Fruit fly (Drosophila melanogaster) whole organism, embryonic: ENCODE results near the gene Obp99d.

ENCODE experiments used
- Atf-2 ChIP-seq: fragments of 200-800 bp; sonication (Bioruptor generic); optimal IDR thresholded peaks from 2 replicates; lab custom pipeline; 2016; ENCODE audit warnings: missing biosample characterization, missing genetic modification characterization
- CG1233 ChIP-seq: fragments of 200-800 bp; sonication (Bioruptor generic); optimal IDR thresholded peaks from 4 replicates; lab custom pipeline; 2018; ENCODE audit warnings: missing biosample characterization, mild to moderate bottlenecking, missing genetic modification characterization
- CG12744 ChIP-seq: fragments of 200-800 bp; sonication (Bioruptor generic); optimal IDR thresholded peaks from 2 replicates; lab custom pipeline; 2016; ENCODE audit warnings: missing biosample characterization, missing genetic modification characterization
- CG13287 ChIP-seq: fragments of 200-800 bp; sonication (Bioruptor generic); IDR thresholded peaks from 2 replicates; pipeline ENCODE4 v1.3.6; 2022; ENCODE audit warnings: missing biosample characterization, missing genetic modification characterization; ENCODE audit not compliant: partially characterized antibody
- CG13775 ChIP-seq: fragments of 200-800 bp; sonication (Bioruptor generic); optimal IDR thresholded peaks from 3 replicates; lab custom pipeline; 2017; ENCODE audit warnings: missing biosample characterization, mild to moderate bottlenecking, missing genetic modification characterization
- CG14441 ChIP-seq: fragments of 200-800 bp; sonication (Bioruptor generic); IDR thresholded peaks from 2 replicates; pipeline ENCODE4 v1.3.6; 2022; ENCODE audit warnings: missing biosample characterization, missing genetic modification characterization
- CG14710 ChIP-seq: fragments of 200-800 bp; sonication (Bioruptor generic); optimal IDR thresholded peaks from 3 replicates; lab custom pipeline; 2019; ENCODE audit warnings: missing biosample characterization, mild to moderate bottlenecking, missing genetic modification characterization, moderate library complexity
- CG14860 ChIP-seq: fragments of 200-800 bp; sonication (Bioruptor generic); IDR thresholded peaks from 3 replicates; pipeline ENCODE4 v1.3.6; 2022; ENCODE audit warnings: missing biosample characterization, missing genetic modification characterization; ENCODE audit not compliant: partially characterized antibody
- CG14965 ChIP-seq: fragments of 200-800 bp; sonication (Bioruptor generic); optimal IDR thresholded peaks from 2 replicates; lab custom pipeline; 2016; ENCODE audit warnings: missing biosample characterization, missing genetic modification characterization, borderline replicate concordance
- CG16815 ChIP-seq: fragments of 200-800 bp; sonication (Bioruptor generic); optimal IDR thresholded peaks from 3 replicates; lab custom pipeline; 2017; ENCODE audit warnings: missing biosample characterization, mild to moderate bottlenecking, missing genetic modification characterization
- CG17186 ChIP-seq: fragments of 200-800 bp; sonication (Bioruptor generic); optimal IDR thresholded peaks from 3 replicates; lab custom pipeline; 2017; ENCODE audit warnings: missing biosample characterization, missing genetic modification reagents, missing genetic modification characterization
- CG17328 ChIP-seq: fragments of 200-800 bp; sonication (Bioruptor generic); IDR thresholded peaks from 2 replicates; pipeline ENCODE4 v1.3.6; 2022; ENCODE audit warnings: missing biosample characterization, missing genetic modification characterization
- CG2678 ChIP-seq: fragments of 200-800 bp; sonication (Bioruptor generic); optimal IDR thresholded peaks from 3 replicates; lab custom pipeline; 2019; ENCODE audit warnings: missing biosample characterization, mild to moderate bottlenecking, missing genetic modification characterization, moderate library complexity
- CG2712 ChIP-seq: fragments of 200-800 bp; optimal IDR thresholded peaks from 3 replicates; lab custom pipeline; 2019; ENCODE audit warnings: missing biosample characterization, mild to moderate bottlenecking, missing genetic modification characterization, moderate library complexity
- CG30431 ChIP-seq: fragments of 200-800 bp; sonication (Bioruptor generic); optimal IDR thresholded peaks from 2 replicates; lab custom pipeline; 2017; ENCODE audit warnings: missing biosample characterization, missing genetic modification characterization
- CG3065 ChIP-seq: fragments of 200-800 bp; sonication (Bioruptor generic); optimal IDR thresholded peaks from 2 replicates; lab custom pipeline; 2016; ENCODE audit warnings: missing biosample characterization, missing genetic modification characterization
- CG34376 ChIP-seq: fragments of 200-800 bp; sonication (Bioruptor generic); optimal IDR thresholded peaks from 2 replicates; lab custom pipeline; 2018; ENCODE audit warnings: missing biosample characterization, mild to moderate bottlenecking, missing genetic modification characterization
- CG4424 ChIP-seq: fragments of 200-800 bp; sonication (Bioruptor generic); optimal IDR thresholded peaks from 3 replicates; lab custom pipeline; 2016; ENCODE audit warnings: missing biosample characterization, missing genetic modification characterization
- CG5180 ChIP-seq: fragments of 200-800 bp; sonication (Bioruptor generic); optimal IDR thresholded peaks from 3 replicates; lab custom pipeline; 2017; ENCODE audit warnings: missing biosample characterization, missing genetic modification characterization, mild to moderate bottlenecking, moderate library complexity, missing genetic modification reagents
- CG6791 ChIP-seq: fragments of 200-800 bp; sonication (Bioruptor generic); IDR thresholded peaks from 3 replicates; pipeline ENCODE4 v1.3.6; 2022; ENCODE audit warnings: missing biosample characterization, missing genetic modification characterization; ENCODE audit not compliant: partially characterized antibody
- CG7928 ChIP-seq: fragments of 200-800 bp; sonication (Bioruptor generic); optimal IDR thresholded peaks from 2 replicates; lab custom pipeline; 2017; ENCODE audit warnings: missing biosample characterization, mild to moderate bottlenecking, missing genetic modification characterization
- CG8388 ChIP-seq: fragments of 200-800 bp; sonication (Bioruptor generic); optimal IDR thresholded peaks from 2 replicates; lab custom pipeline; 2019; ENCODE audit warnings: missing biosample characterization, mild to moderate bottlenecking, missing genetic modification characterization, moderate library complexity
- CG9437 ChIP-seq: fragments of 200-800 bp; sonication (Bioruptor generic); optimal IDR thresholded peaks from 2 replicates; lab custom pipeline; 2018; ENCODE audit warnings: missing biosample characterization, mild to moderate bottlenecking, missing genetic modification characterization
- CHES-1-like ChIP-seq: fragments of 200-800 bp; sonication (Bioruptor generic); optimal IDR thresholded peaks from 2 replicates; lab custom pipeline; 2016; ENCODE audit warnings: missing biosample characterization, missing genetic modification characterization
- CkIIα-i1 ChIP-seq: fragments of 200-800 bp; sonication (Bioruptor generic); IDR thresholded peaks from 2 replicates; pipeline ENCODE4 v1.3.6; 2022; ENCODE audit warnings: missing biosample characterization, missing genetic modification characterization
- CoRest ChIP-seq: fragments of 200-800 bp; sonication (Bioruptor generic); optimal IDR thresholded peaks from 3 replicates; lab custom pipeline; 2018; ENCODE audit warnings: missing biosample characterization, mild to moderate bottlenecking, missing genetic modification characterization, moderate library complexity
- Doc3 ChIP-seq: fragments of 200-800 bp; sonication (Bioruptor generic); IDR thresholded peaks from 3 replicates; pipeline ENCODE4 v1.3.6; 2022; ENCODE audit warnings: missing biosample characterization, missing genetic modification characterization; ENCODE audit not compliant: partially characterized antibody
- Fer2 ChIP-seq: fragments of 200-800 bp; sonication (Bioruptor generic); optimal IDR thresholded peaks from 2 replicates; lab custom pipeline; 2018; ENCODE audit warnings: missing biosample characterization, mild to moderate bottlenecking, missing genetic modification characterization, moderate library complexity
- HLHmδ ChIP-seq: fragments of 200-800 bp; sonication (Bioruptor generic); optimal IDR thresholded peaks from 2 replicates; lab custom pipeline; 2018; ENCODE audit warnings: missing biosample characterization, mild to moderate bottlenecking, missing genetic modification characterization, moderate library complexity
- Hr39 ChIP-seq: fragments of >200 bp; optimal IDR thresholded peaks from 2 replicates; lab custom pipeline; 2017
- Lpt ChIP-seq: fragments of >200 bp; optimal IDR thresholded peaks from 2 replicates; lab custom pipeline; 2018; ENCODE audit warnings: missing biosample characterization, missing genetic modification characterization
- MESR4 ChIP-seq: fragments of 200-800 bp; sonication (Bioruptor generic); optimal IDR thresholded peaks from 2 replicates; lab custom pipeline; 2018; ENCODE audit warnings: missing biosample characterization, mild to moderate bottlenecking, missing genetic modification characterization, moderate library complexity
- Mad ChIP-seq: fragments of 200-800 bp; sonication (Bioruptor generic); optimal IDR thresholded peaks from 2 replicates; lab custom pipeline; 2016; ENCODE audit warnings: missing biosample characterization, missing genetic modification characterization
- Nf-YC ChIP-seq: fragments of 200-800 bp; optimal IDR thresholded peaks from 3 replicates; lab custom pipeline; 2019; ENCODE audit warnings: missing biosample characterization, mild to moderate bottlenecking, missing genetic modification characterization, moderate library complexity
- Rx ChIP-seq: fragments of 200-800 bp; sonication (Bioruptor generic); IDR thresholded peaks from 2 replicates; pipeline ENCODE4 v1.3.6; 2022; ENCODE audit warnings: missing biosample characterization, missing genetic modification characterization
- Sry-δ ChIP-seq: fragments of 200-800 bp; sonication (Bioruptor generic); optimal IDR thresholded peaks from 2 replicates; lab custom pipeline; 2016; ENCODE audit warnings: missing biosample characterization, missing genetic modification characterization
- ac ChIP-seq: fragments of 200-800 bp; sonication (Bioruptor generic); optimal IDR thresholded peaks from 3 replicates; lab custom pipeline; 2017; ENCODE audit warnings: missing biosample characterization, mild to moderate bottlenecking, missing genetic modification characterization
- az2 ChIP-seq: fragments of 200-800 bp; sonication (Bioruptor generic); optimal IDR thresholded peaks from 3 replicates; lab custom pipeline; 2016; ENCODE audit warnings: missing biosample characterization, missing genetic modification characterization
- bsh ChIP-seq, 2 experiments: fragments of 200-800 bp; sonication (Bioruptor generic); optimal IDR thresholded peaks; 2 replicates each; lab custom pipeline; 2017 to 2018; ENCODE audit warnings: mild to moderate bottlenecking in 2 of 2, missing biosample characterization in 2 of 2, missing genetic modification characterization in 2 of 2, moderate library complexity in 1 of 2
- caup ChIP-seq: fragments of 200-800 bp; sonication (Bioruptor generic); optimal IDR thresholded peaks from 3 replicates; lab custom pipeline; 2017; ENCODE audit warnings: missing biosample characterization, mild to moderate bottlenecking, missing genetic modification characterization, moderate library complexity; ENCODE audit not compliant: severe bottlenecking
- dpn ChIP-seq, 2 experiments: fragments of 200-800 bp; sonication (Bioruptor generic); optimal IDR thresholded peaks; 3 replicates each; lab custom pipeline; 2016; ENCODE audit warnings: missing biosample characterization in 2 of 2, missing genetic modification characterization in 2 of 2
- fd3F ChIP-seq: fragments of 200-800 bp; sonication (Bioruptor generic); optimal IDR thresholded peaks from 2 replicates; lab custom pipeline; 2018; ENCODE audit warnings: missing biosample characterization, mild to moderate bottlenecking, missing genetic modification characterization, moderate library complexity
- fru ChIP-seq: fragments of >200 bp; optimal IDR thresholded peaks from 2 replicates; lab custom pipeline; 2017
- hbn ChIP-seq: fragments of 200-800 bp; sonication (Bioruptor generic); IDR thresholded peaks from 2 replicates; pipeline ENCODE4 v1.3.6; 2022; ENCODE audit warnings: missing biosample characterization, missing genetic modification characterization; ENCODE audit not compliant: partially characterized antibody
- hth ChIP-seq: fragments of >200 bp; optimal IDR thresholded peaks from 2 replicates; lab custom pipeline; 2017; ENCODE audit warnings: inconsistent platforms
- klu ChIP-seq: fragments of 200-800 bp; sonication (Bioruptor generic); IDR thresholded peaks from 2 replicates; pipeline ENCODE4 v1.3.6; 2022; ENCODE audit warnings: missing biosample characterization, missing genetic modification characterization
- phol ChIP-seq: fragments of 200-800 bp; sonication (Bioruptor generic); optimal IDR thresholded peaks from 3 replicates; lab custom pipeline; 2018; ENCODE audit warnings: missing biosample characterization, mild to moderate bottlenecking, missing genetic modification characterization, moderate library complexity
- pum ChIP-seq: fragments of 200-800 bp; sonication (Bioruptor generic); optimal IDR thresholded peaks from 2 replicates; lab custom pipeline; 2016; ENCODE audit warnings: missing biosample characterization, missing genetic modification characterization
- sim ChIP-seq: fragments of 200-800 bp; sonication (Bioruptor generic); IDR thresholded peaks from 2 replicates; pipeline ENCODE4 v1.3.6; 2022; ENCODE audit warnings: missing biosample characterization, missing genetic modification characterization
- slbo ChIP-seq: fragments of 200-800 bp; sonication (Bioruptor generic); IDR thresholded peaks from 2 replicates; pipeline ENCODE4 v1.3.6; 2022; ENCODE audit warnings: missing biosample characterization, missing genetic modification characterization
- stc ChIP-seq: fragments of 200-800 bp; sonication (Bioruptor generic); IDR thresholded peaks from 2 replicates; pipeline ENCODE4 v1.3.6; 2022; ENCODE audit warnings: missing biosample characterization, missing genetic modification characterization
- wek ChIP-seq: fragments of 200-800 bp; sonication (Bioruptor generic); optimal IDR thresholded peaks from 3 replicates; lab custom pipeline; 2018; ENCODE audit warnings: missing biosample characterization, mild to moderate bottlenecking, missing genetic modification characterization, moderate library complexity

Obp99d gene

DNA sequence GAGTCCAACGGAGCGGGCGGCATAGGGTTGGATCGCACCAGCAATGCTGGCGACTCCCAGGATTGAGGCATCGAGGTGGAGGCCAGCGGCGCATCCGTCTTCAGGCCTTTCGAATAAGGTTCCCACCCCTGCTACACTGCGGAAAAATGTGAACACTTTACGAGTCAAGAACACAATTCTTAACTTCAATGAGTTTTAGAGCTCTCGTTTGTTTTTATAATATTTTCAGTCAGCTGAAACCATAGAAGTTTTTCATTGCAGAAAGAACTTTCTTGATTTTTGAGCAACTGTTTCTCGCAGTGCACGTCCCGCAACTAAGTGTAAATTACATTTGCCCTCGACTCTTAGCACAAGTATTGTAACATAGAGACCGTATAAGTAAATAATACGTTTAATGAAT is 17.9 kb upstream of the Obp99d start (continued):
- TF ChIP-seq klu (GFP tag; lab: Robert Waterston, UW) (no peak), Nf-YC (no peak), slbo (GFP tag; lab: Robert Waterston, UW) (no peak), CG4424 (peak; percentile 36), hth (lab: Kevin White, UChicago) (no peak), CG6791 (GFP tag; lab: Robert Waterston, UW) (no peak), Doc3 (GFP tag; lab: Robert Waterston, UW) (no peak), stc (GFP tag; lab: Robert Waterston, UW) (no peak), CG14860 (GFP tag; lab: Robert Waterston, UW) (no peak), CG17186 (GFP tag; lab: Kevin White, UChicago) (no peak), dpn (GFP tag; optimal IDR thresholded peaks at IDR 0.05; lab: Kevin White, UChicago) (no peak), CG17328 (GFP tag; lab: Robert Waterston, UW) (peak; percentile 71), CG2678 (no peak), CG2712 (tag; lab: Kevin White, UChicago) (peak; percentile 55), Sry-δ (GFP tag; lab: Kevin White, UChicago) (no peak), CHES-1-like (GFP tag; lab: Kevin White, UChicago) (no peak), CG5180 (GFP tag; lab: Kevin White, UChicago) (no peak), pum (no peak), CG3065 (no peak), CG1233 (no peak), CG7928 (GFP tag; lab: Kevin White, UChicago) (no peak), wek (GFP tag; lab: Kevin White, UChicago) (no peak), phol (tag; lab: Kevin White, UChicago) (peak; percentile 48), Lpt (GFP tag; lab: Kevin White, UChicago) (no peak), HLHmδ (GFP tag; lab: Kevin White, UChicago) (no peak), MESR4 (GFP tag; lab: Kevin White, UChicago) (no peak), Mad (GFP tag; lab: Kevin White, UChicago) (no peak), Fer2 (tag; lab: Kevin White, UChicago) (no peak), sim (no peak), CG13287 (no peak), Atf-2 (GFP tag; lab: Kevin White, UChicago) (no peak), az2 (GFP tag; lab: Kevin White, UChicago) (no peak), Rx (no peak), caup (GFP tag; lab: Kevin White, UChicago) (no peak), CkIIα-i1 (GFP tag; lab: Robert Waterston, UW) (no peak), CG13775 (GFP tag; lab: Kevin White, UChicago) (no peak), CG9437 (GFP tag; lab: Kevin White, UChicago) (no peak), hbn (GFP tag; lab: Robert Waterston, UW) (no peak), CoRest (tag; lab: Kevin White, UChicago) (no peak), CG12744 (no peak), CG30431 (GFP tag; lab: Kevin White, UChicago) (no peak), CG14441 (no peak), fru (no peak), CG34376 (no peak), fd3F (GFP tag; lab: Kevin White, UChicago) (no peak), Hr39 (lab: Kevin White, UChicago) (no peak), CG14965 (GFP tag; lab: Kevin White, UChicago) (no peak), CG16815 (GFP tag; lab: Kevin White, UChicago) (no peak), ac (GFP tag; lab: Kevin White, UChicago) (peak; percentile 16), CG8388 (GFP tag; lab: Kevin White, UChicago) (no peak), CG14710 (tag; lab: Kevin White, UChicago) (peak; percentile 38), bsh (GFP tag; optimal IDR thresholded peaks at IDR 0.05; lab: Kevin White, UChicago) (peak in 1 of 2 experiments; percentile 32)
